Worm (Caenorhabditis elegans): Measurements from ENCODE around the gene cnc-7.

ce11 chrV:20350382-20350781 is 43.5 kb upstream of the cnc-7 start:
- TF ChIP-seq nhr-85 (tag) (peak; percentile 2), lin-13 (GFP tag; optimal IDR thresholded peaks at IDR 0.05) (no peak)
